Fruit fly (Drosophila melanogaster): ENCODE results near the gene CG13731.

Gene CG13731

DNA sequence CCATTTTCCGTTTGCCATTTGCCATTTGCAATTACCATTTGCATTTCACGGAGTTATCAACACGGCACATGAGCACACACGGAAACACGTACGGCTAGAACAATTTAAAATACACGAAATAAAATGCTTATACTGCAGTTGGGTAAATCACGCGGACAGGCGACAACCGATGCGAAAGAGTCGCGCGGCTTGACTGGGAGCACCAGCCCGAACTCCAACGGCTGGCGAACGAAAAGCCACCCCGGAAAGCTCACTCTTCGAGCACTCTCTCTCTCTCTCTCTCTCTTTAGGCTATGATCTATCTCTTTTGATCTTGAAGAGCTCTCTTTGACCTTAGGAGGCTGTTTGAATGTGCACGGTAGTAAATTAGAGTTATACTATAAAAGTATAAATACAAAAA, 32.6 kb upstream of the CG13731 start, which contains the start of gene blot (continued):
- TF ChIP-seq crol (GFP tag; IDR thresholded peaks at IDR 0.05) (no peak), Myb (GFP tag; optimal IDR thresholded peaks at IDR 0.05) (no peak), sim (GFP tag; IDR thresholded peaks at IDR 0.05) (0 out of 2 replicates have a peak, but pooled peaks have one; percentile 20), sqz (GFP tag; optimal IDR thresholded peaks at IDR 0.05) (no peak), Dbx (GFP tag; IDR thresholded peaks at IDR 0.05) (peak; percentile 18; the same call in 1 of the 3 replicates), Nf-YB (GFP tag; optimal IDR thresholded peaks at IDR 0.05) (no peak), Abd-B (GFP tag; optimal IDR thresholded peaks at IDR 0.05) (no peak), CG14441 (GFP tag; IDR thresholded peaks at IDR 0.05) (no peak), CG3163 (GFP tag; optimal IDR thresholded peaks at IDR 0.05) (peak; percentile 93), pum (GFP tag; optimal IDR thresholded peaks at IDR 0.05) (no peak), jing (GFP tag; optimal IDR thresholded peaks at IDR 0.05) (no peak), jigr1 (GFP tag; IDR thresholded peaks at IDR 0.05) (no peak), CG7556 (GFP tag; optimal IDR thresholded peaks at IDR 0.05) (no peak), Spps (tag; optimal IDR thresholded peaks at IDR 0.05) (no peak), insv (GFP tag; optimal IDR thresholded peaks at IDR 0.05) (no peak), Sox102F (GFP tag; optimal IDR thresholded peaks at IDR 0.05) (no peak), NFAT (GFP tag; IDR thresholded peaks at IDR 0.05) (0 out of 2 replicates have a peak, but pooled peaks have one; percentile 28), chm (GFP tag; IDR thresholded peaks at IDR 0.05) (peak; percentile 83), CG31224 (GFP tag; IDR thresholded peaks at IDR 0.05) (no peak), HmgD (GFP tag; optimal IDR thresholded peaks at IDR 0.05) (no peak), Camta (GFP tag; optimal IDR thresholded peaks at IDR 0.05) (no peak), CG6654 (GFP tag; optimal IDR thresholded peaks at IDR 0.05) (no peak), CG2120 (GFP tag; optimal IDR thresholded peaks at IDR 0.05) (no peak), fd102C (GFP tag; optimal IDR thresholded peaks at IDR 0.05) (no peak), eve (GFP tag; optimal IDR thresholded peaks at IDR 0.05) (no peak), so (GFP tag; IDR thresholded peaks at IDR 0.05) (no peak), rib (GFP tag; IDR thresholded peaks at IDR 0.05) (no peak), CG17361 (GFP tag; IDR thresholded peaks at IDR 0.05) (no peak), crc (GFP tag; optimal IDR thresholded peaks at IDR 0.05) (no peak), cad (GFP tag; optimal IDR thresholded peaks at IDR 0.05) (no peak), CG10431 (GFP tag; optimal IDR thresholded peaks at IDR 0.05) (no peak), Ada2b (GFP tag; IDR thresholded peaks at IDR 0.05) (no peak), Dek (tag; optimal IDR thresholded peaks at IDR 0.05) (no peak), CG43689 (GFP tag; IDR thresholded peaks at IDR 0.05) (no peak), btn (GFP tag; optimal IDR thresholded peaks at IDR 0.05) (no peak), sd (tag; optimal IDR thresholded peaks at IDR 0.05) (no peak), tgo (GFP tag; IDR thresholded peaks at IDR 0.05) (no peak), pnt (GFP tag; optimal IDR thresholded peaks at IDR 0.05) (no peak), phol (tag; optimal IDR thresholded peaks at IDR 0.05) (no peak), slbo (GFP tag; IDR thresholded peaks at IDR 0.05) (no peak), chn (GFP tag; optimal IDR thresholded peaks at IDR 0.05) (no peak), dm (GFP tag; optimal IDR thresholded peaks at IDR 0.05) (no peak), CG11560 (tag; IDR thresholded peaks at IDR 0.05) (no peak), Dref (GFP tag; IDR thresholded peaks at IDR 0.05) (no peak), CG10209 (GFP tag; optimal IDR thresholded peaks at IDR 0.05) (no peak), vnd (GFP tag; IDR thresholded peaks at IDR 0.05; ENCODE audit: partially characterized antibody) (no peak), Xbp1 (GFP tag; optimal IDR thresholded peaks at IDR 0.05) (no peak), ci (GFP tag; IDR thresholded peaks at IDR 0.05) (no peak; the same call in 2 of the 3 replicates), ind (GFP tag; optimal IDR thresholded peaks at IDR 0.05) (no peak), CG1024 (GFP tag; IDR thresholded peaks at IDR 0.05) (no peak), CG7839 (tag; optimal IDR thresholded peaks at IDR 0.05) (peak; percentile 0), CG7271 (tag; optimal IDR thresholded peaks at IDR 0.05) (no peak), Tbp (GFP tag; optimal IDR thresholded peaks at IDR 0.05) (no peak), Lim3 (GFP tag; IDR thresholded peaks at IDR 0.05) (no peak)
